Fruit fly (Drosophila melanogaster): Measurements from ENCODE around the gene KaiR1D.
A peak's percentile ranks its signal among the peaks of the same experiment; 100 is the strongest.

KaiR1D gene

dm6 chr3R:20816008-20816407 lies 50.0 kb downstream of the KaiR1D start, which contains the start of gene Fancd2 (continued):
- TF ChIP-seq D (optimal IDR thresholded peaks at IDR 0.05) (no peak), D (GFP tag; optimal IDR thresholded peaks at IDR 0.05) (no peak), CG12769 (tag; optimal IDR thresholded peaks at IDR 0.05) (no peak), CG4707 (GFP tag; optimal IDR thresholded peaks at IDR 0.05) (no peak), Sry-δ (GFP tag; optimal IDR thresholded peaks at IDR 0.05) (peak; percentile 41), otp (GFP tag; IDR thresholded peaks at IDR 0.05) (no peak), Opbp (GFP tag; IDR thresholded peaks at IDR 0.05; ENCODE audit: partially characterized antibody) (peak; percentile 73; the same call in 2 of the 3 replicates), CG18476 (GFP tag; optimal IDR thresholded peaks at IDR 0.05) (no peak), CG10147 (GFP tag; optimal IDR thresholded peaks at IDR 0.05) (no peak), Nf-YA (GFP tag; IDR thresholded peaks at IDR 0.05) (no peak), CG32767 (GFP tag; IDR thresholded peaks at IDR 0.05) (no peak), br (optimal IDR thresholded peaks at IDR 0.05) (no peak), Poxn (GFP tag; IDR thresholded peaks at IDR 0.05) (no peak), CG18011 (GFP tag; optimal IDR thresholded peaks at IDR 0.05) (no peak), Asciz (GFP tag; optimal IDR thresholded peaks at IDR 0.05) (no peak), CG10274 (GFP tag; optimal IDR thresholded peaks at IDR 0.05) (no peak), cad (GFP tag; optimal IDR thresholded peaks at IDR 0.05) (no peak), gfzf (GFP tag; optimal IDR thresholded peaks at IDR 0.05) (peak; percentile 60), CG30020 (tag; optimal IDR thresholded peaks at IDR 0.05) (no peak), CG17568 (GFP tag; optimal IDR thresholded peaks at IDR 0.05) (no peak), CG3163 (GFP tag; optimal IDR thresholded peaks at IDR 0.05) (no peak), ken (GFP tag; IDR thresholded peaks at IDR 0.05) (no peak), CG10431 (GFP tag; optimal IDR thresholded peaks at IDR 0.05) (no peak), CG9797 (GFP tag; optimal IDR thresholded peaks at IDR 0.05) (peak; percentile 74), Stat92E (GFP tag; optimal IDR thresholded peaks at IDR 0.05) (no peak), Pdp1 (GFP tag; optimal IDR thresholded peaks at IDR 0.05) (no peak), croc (GFP tag; conservative IDR thresholded peaks at IDR 0.05) (no peak), jumu (GFP tag; optimal IDR thresholded peaks at IDR 0.05) (no peak), ERR (GFP tag; optimal IDR thresholded peaks at IDR 0.05) (no peak), Optix (GFP tag; IDR thresholded peaks at IDR 0.05) (no peak), CG4820 (GFP tag; optimal IDR thresholded peaks at IDR 0.05) (no peak), CTCF (GFP tag; optimal IDR thresholded peaks at IDR 0.05) (peak; percentile 10), CG1024 (GFP tag; IDR thresholded peaks at IDR 0.05) (no peak), H2.0 (GFP tag; IDR thresholded peaks at IDR 0.05) (no peak), eyg (GFP tag; optimal IDR thresholded peaks at IDR 0.05) (no peak), ato (GFP tag; IDR thresholded peaks at IDR 0.05; ENCODE audit: partially characterized antibody) (no peak), CG18764 (GFP tag; optimal IDR thresholded peaks at IDR 0.05) (no peak), CG9609 (GFP tag; optimal IDR thresholded peaks at IDR 0.05) (no peak), CG43689 (GFP tag; IDR thresholded peaks at IDR 0.05) (no peak), bigmax (GFP tag; optimal IDR thresholded peaks at IDR 0.05) (no peak), trem (tag; optimal IDR thresholded peaks at IDR 0.05) (peak; percentile 49), CG13287 (GFP tag; IDR thresholded peaks at IDR 0.05; ENCODE audit: partially characterized antibody) (peak; percentile 79), CG10209 (GFP tag; optimal IDR thresholded peaks at IDR 0.05) (no peak), Hr39 (optimal IDR thresholded peaks at IDR 0.05) (no peak), E2f1 (GFP tag; IDR thresholded peaks at IDR 0.05) (no peak), Meics (GFP tag; optimal IDR thresholded peaks at IDR 0.05) (no peak), maf-S (GFP tag; optimal IDR thresholded peaks at IDR 0.05) (no peak), CG7556 (GFP tag; optimal IDR thresholded peaks at IDR 0.05) (no peak), lmd (GFP tag; IDR thresholded peaks at IDR 0.05) (no peak), CG8359 (GFP tag; optimal IDR thresholded peaks at IDR 0.05; ENCODE audit: borderline replicate concordance) (no peak), Six4 (GFP tag; optimal IDR thresholded peaks at IDR 0.05) (no peak), CG4730 (GFP tag; IDR thresholded peaks at IDR 0.05) (no peak), CG14441 (GFP tag; IDR thresholded peaks at IDR 0.05) (no peak)

Measured in whole organism, embryonic.